Fruit fly (Drosophila melanogaster): ENCODE measurements around the gene Gr93c.

Gene Gr93c

dm6 chr3R:21828040-21828526 lies 17.0 kb downstream of the Gr93c start (continued):
- TF ChIP-seq D19A (tag; optimal IDR thresholded peaks at IDR 0.05) (peak; percentile 95), Eip74EF (GFP tag; optimal IDR thresholded peaks at IDR 0.05) (peak in 1 of 2 experiments; percentile 69), NFAT (GFP tag; IDR thresholded peaks at IDR 0.05) (no peak), CTCF (GFP tag; optimal IDR thresholded peaks at IDR 0.05) (peak; percentile 0), ranshi (GFP tag; IDR thresholded peaks at IDR 0.05) (0 out of 2 replicates have a peak, but pooled peaks have one; percentile 55), CG31365 (tag; optimal IDR thresholded peaks at IDR 0.05) (peak; percentile 7), lola (GFP tag; optimal IDR thresholded peaks at IDR 0.05) (peak in 1 of 3 experiments; percentile 92), bsh (GFP tag; optimal IDR thresholded peaks at IDR 0.05) (peak in 1 of 2 experiments; percentile 95), HLH54F (GFP tag; optimal IDR thresholded peaks at IDR 0.05) (peak; percentile 48), CG12071 (GFP tag; optimal IDR thresholded peaks at IDR 0.05) (no peak), Lhr (GFP tag; optimal IDR thresholded peaks at IDR 0.05) (peak; percentile 72), ara (GFP tag; IDR thresholded peaks at IDR 0.05) (peak; percentile 84), CG16779 (GFP tag; IDR thresholded peaks at IDR 0.05) (no peak), cwo (GFP tag; optimal IDR thresholded peaks at IDR 0.05) (no peak), Xrp1 (GFP tag; IDR thresholded peaks at IDR 0.05) (peak; percentile 91), CG7987 (GFP tag; optimal IDR thresholded peaks at IDR 0.05) (no peak), sens-2 (GFP tag; IDR thresholded peaks at IDR 0.05) (peak; percentile 46; the same call in 1 of the 2 replicates), danr (GFP tag; IDR thresholded peaks at IDR 0.05) (peak; percentile 55; the same call in 1 of the 2 replicates), chm (GFP tag; IDR thresholded peaks at IDR 0.05) (peak; percentile 55; the same call in 1 of the 2 replicates), bab2 (GFP tag; optimal IDR thresholded peaks at IDR 0.05) (peak; percentile 81), CG12391 (tag; optimal IDR thresholded peaks at IDR 0.05) (peak; percentile 83), gt (GFP tag; IDR thresholded peaks at IDR 0.05) (peak; percentile 55; the same call in 1 of the 2 replicates), Bgb (GFP tag; IDR thresholded peaks at IDR 0.05; ENCODE audit: partially characterized antibody) (no peak), zfh2 (GFP tag; optimal IDR thresholded peaks at IDR 0.05) (no peak), CG12769 (tag; optimal IDR thresholded peaks at IDR 0.05) (peak; percentile 40), Antp (GFP tag; optimal IDR thresholded peaks at IDR 0.05) (peak; percentile 5), zen2 (GFP tag; IDR thresholded peaks at IDR 0.05; ENCODE audit: partially characterized antibody) (no peak), CG10543 (GFP tag; optimal IDR thresholded peaks at IDR 0.05) (no peak), Fer2 (tag; optimal IDR thresholded peaks at IDR 0.05) (no peak), CG5245 (GFP tag; optimal IDR thresholded peaks at IDR 0.05) (peak; percentile 50), scrt (GFP tag; optimal IDR thresholded peaks at IDR 0.05) (no peak), Hmr (GFP tag; optimal IDR thresholded peaks at IDR 0.05) (no peak), btn (GFP tag; optimal IDR thresholded peaks at IDR 0.05) (peak; percentile 82), Sox102F (GFP tag; optimal IDR thresholded peaks at IDR 0.05) (peak; percentile 77), CG3065 (GFP tag; optimal IDR thresholded peaks at IDR 0.05) (peak; percentile 25), CG1024 (GFP tag; IDR thresholded peaks at IDR 0.05) (no peak), Dad (GFP tag; optimal IDR thresholded peaks at IDR 0.05) (peak; percentile 27), klu (GFP tag; IDR thresholded peaks at IDR 0.05) (no peak), Gsc (GFP tag; IDR thresholded peaks at IDR 0.05) (peak; percentile 63), Hr51 (GFP tag; optimal IDR thresholded peaks at IDR 0.05) (peak in 1 of 2 experiments; percentile 1), p53 (GFP tag; optimal IDR thresholded peaks at IDR 0.05) (peak; percentile 34), CG4360 (GFP tag; IDR thresholded peaks at IDR 0.05) (peak; percentile 40), unc-4 (GFP tag; IDR thresholded peaks at IDR 0.05; ENCODE audit: partially characterized antibody) (no peak), run (tag; optimal IDR thresholded peaks at IDR 0.05) (no peak), Atf6 (GFP tag; IDR thresholded peaks at IDR 0.05) (no peak), cas (GFP tag; IDR thresholded peaks at IDR 0.05) (no peak), CG13424 (tag; optimal IDR thresholded peaks at IDR 0.05) (peak; percentile 76), ATbp (GFP tag; optimal IDR thresholded peaks at IDR 0.05) (peak; percentile 74), mirr (GFP tag; optimal IDR thresholded peaks at IDR 0.05) (no peak), CG3407 (GFP tag; optimal IDR thresholded peaks at IDR 0.05) (peak; percentile 50)

Data from whole organism, embryonic.